Fruit fly (Drosophila melanogaster) whole organism, embryonic: Measurements from ENCODE around the gene Dlic.
A peak's percentile ranks its signal among the peaks of the same experiment; 100 is the strongest.

Experiments used
- Blimp-1 ChIP-seq: fragments of 200-800 bp; sonication (Bioruptor generic); optimal IDR thresholded peaks from 3 replicates; lab custom pipeline; 2018; ENCODE audit warnings: missing biosample characterization, missing genetic modification characterization, mild to moderate bottlenecking, moderate library complexity, missing genetic modification reagents
- CG10543 ChIP-seq: fragments of 200-800 bp; sonication (Bioruptor generic); optimal IDR thresholded peaks from 3 replicates; lab custom pipeline; 2017; ENCODE audit warnings: missing biosample characterization, mild to moderate bottlenecking, missing genetic modification characterization, moderate library complexity
- CG10979 ChIP-seq: fragments of 200-800 bp; sonication (Bioruptor generic); optimal IDR thresholded peaks from 2 replicates; lab custom pipeline; 2018; ENCODE audit warnings: missing biosample characterization, mild to moderate bottlenecking, missing genetic modification characterization, moderate library complexity
- CG12236 ChIP-seq: fragments of 200-800 bp; sonication (Bioruptor generic); optimal IDR thresholded peaks from 2 replicates; lab custom pipeline; 2016; ENCODE audit warnings: missing biosample characterization, missing genetic modification characterization
- CG1233 ChIP-seq: fragments of 200-800 bp; sonication (Bioruptor generic); optimal IDR thresholded peaks from 4 replicates; lab custom pipeline; 2018; ENCODE audit warnings: missing biosample characterization, mild to moderate bottlenecking, missing genetic modification characterization
- CG17802 ChIP-seq: fragments of 200-800 bp; sonication (Bioruptor generic); optimal IDR thresholded peaks from 2 replicates; lab custom pipeline; 2018; ENCODE audit warnings: missing biosample characterization, mild to moderate bottlenecking, missing genetic modification characterization, moderate library complexity
- CG18262 ChIP-seq: fragments of 200-800 bp; optimal IDR thresholded peaks from 3 replicates; lab custom pipeline; 2019; ENCODE audit warnings: missing biosample characterization, mild to moderate bottlenecking, missing genetic modification characterization, moderate library complexity
- CG3163 ChIP-seq: fragments of 200-800 bp; sonication (Bioruptor generic); optimal IDR thresholded peaks from 3 replicates; lab custom pipeline; 2016; ENCODE audit warnings: missing biosample characterization, missing genetic modification characterization
- CG33557 ChIP-seq: fragments of 200-800 bp; sonication (Bioruptor generic); optimal IDR thresholded peaks from 2 replicates; lab custom pipeline; 2019; ENCODE audit warnings: missing biosample characterization, mild to moderate bottlenecking, missing genetic modification characterization, moderate library complexity
- CG4360 ChIP-seq: fragments of 200-800 bp; sonication (Bioruptor generic); IDR thresholded peaks from 2 replicates; pipeline ENCODE4 v1.3.6; 2022; ENCODE audit warnings: missing biosample characterization, missing genetic modification characterization
- CG8478 ChIP-seq: fragments of >200 bp; optimal IDR thresholded peaks from 2 replicates; lab custom pipeline; 2018
- CG9437 ChIP-seq: fragments of 200-800 bp; sonication (Bioruptor generic); optimal IDR thresholded peaks from 2 replicates; lab custom pipeline; 2018; ENCODE audit warnings: missing biosample characterization, mild to moderate bottlenecking, missing genetic modification characterization
- CG9797 ChIP-seq: fragments of 200-800 bp; sonication (Bioruptor generic); optimal IDR thresholded peaks from 3 replicates; lab custom pipeline; 2018; ENCODE audit warnings: missing biosample characterization, mild to moderate bottlenecking, missing genetic modification characterization
- CHES-1-like ChIP-seq: fragments of 200-800 bp; sonication (Bioruptor generic); optimal IDR thresholded peaks from 2 replicates; lab custom pipeline; 2016; ENCODE audit warnings: missing biosample characterization, missing genetic modification characterization
- E2f2 ChIP-seq: fragments of 200-800 bp; sonication (Bioruptor generic); IDR thresholded peaks from 2 replicates; pipeline ENCODE4 v1.3.6; 2022; ENCODE audit warnings: missing biosample characterization, missing genetic modification characterization
- H15 ChIP-seq: fragments of 200-800 bp; sonication (Bioruptor generic); IDR thresholded peaks from 3 replicates; pipeline ENCODE4 v1.3.6; 2022; ENCODE audit warnings: missing biosample characterization, missing genetic modification characterization
- Hmx ChIP-seq: fragments of 200-800 bp; sonication (Bioruptor generic); optimal IDR thresholded peaks from 2 replicates; lab custom pipeline; 2016; ENCODE audit warnings: missing biosample characterization, missing genetic modification characterization
- Hr3 ChIP-seq: fragments of 200-800 bp; sonication (Bioruptor generic); optimal IDR thresholded peaks from 3 replicates; lab custom pipeline; 2016; ENCODE audit warnings: missing biosample characterization, missing genetic modification characterization
- Ptx1 ChIP-seq: fragments of 200-800 bp; sonication (Bioruptor generic); IDR thresholded peaks from 2 replicates; pipeline ENCODE4 v1.3.6; 2022; ENCODE audit warnings: missing biosample characterization, missing genetic modification characterization
- Rfx ChIP-seq: fragments of 200-800 bp; sonication (Bioruptor generic); IDR thresholded peaks from 2 replicates; pipeline ENCODE4 v1.3.6; 2022; ENCODE audit warnings: missing biosample characterization, missing genetic modification characterization
- Ssrp ChIP-seq: fragments of 200-800 bp; sonication (Bioruptor generic); optimal IDR thresholded peaks from 2 replicates; lab custom pipeline; 2018; ENCODE audit warnings: missing biosample characterization, mild to moderate bottlenecking, missing genetic modification characterization, moderate library complexity
- ab ChIP-seq: fragments of 200-800 bp; sonication (Bioruptor generic); optimal IDR thresholded peaks from 2 replicates; lab custom pipeline; 2016; ENCODE audit warnings: missing biosample characterization, missing genetic modification characterization
- ac ChIP-seq: fragments of 200-800 bp; sonication (Bioruptor generic); optimal IDR thresholded peaks from 3 replicates; lab custom pipeline; 2017; ENCODE audit warnings: missing biosample characterization, mild to moderate bottlenecking, missing genetic modification characterization
- danr ChIP-seq: fragments of 200-800 bp; sonication (Bioruptor generic); IDR thresholded peaks from 2 replicates; pipeline ENCODE4 v1.3.6; 2022; ENCODE audit warnings: missing biosample characterization, missing genetic modification characterization
- dimm ChIP-seq: fragments of 200-800 bp; sonication (Bioruptor generic); IDR thresholded peaks from 2 replicates; pipeline ENCODE4 v1.3.6; 2022; ENCODE audit warnings: missing biosample characterization, missing genetic modification characterization
- dm ChIP-seq: fragments of 200-800 bp; sonication (Bioruptor generic); optimal IDR thresholded peaks from 3 replicates; lab custom pipeline; 2016; ENCODE audit warnings: missing biosample characterization, missing genetic modification characterization
- hb ChIP-seq: fragments of 200-800 bp; sonication (Bioruptor generic); IDR thresholded peaks from 3 replicates; pipeline ENCODE4 v1.3.6; 2022; ENCODE audit warnings: missing biosample characterization, missing genetic modification characterization; ENCODE audit not compliant: partially characterized antibody
- jing ChIP-seq: fragments of 200-800 bp; sonication (Bioruptor generic); optimal IDR thresholded peaks from 2 replicates; lab custom pipeline; 2018; ENCODE audit warnings: missing biosample characterization, mild to moderate bottlenecking, missing genetic modification characterization
- ken ChIP-seq: fragments of 200-800 bp; sonication (Bioruptor generic); IDR thresholded peaks from 3 replicates; pipeline ENCODE4 v1.3.6; 2022; ENCODE audit warnings: missing biosample characterization, missing genetic modification characterization
- mld ChIP-seq: fragments of 200-800 bp; sonication (Bioruptor generic); IDR thresholded peaks from 3 replicates; pipeline ENCODE4 v1.3.6; 2022; ENCODE audit warnings: missing biosample characterization, missing genetic modification characterization; ENCODE audit not compliant: partially characterized antibody
- nom ChIP-seq: fragments of 200-800 bp; sonication (Bioruptor generic); optimal IDR thresholded peaks from 2 replicates; lab custom pipeline; 2017; ENCODE audit warnings: missing biosample characterization, missing genetic modification characterization, mild to moderate bottlenecking, moderate library complexity, missing genetic modification reagents
- peb ChIP-seq: fragments of 200-800 bp; sonication (Bioruptor generic); IDR thresholded peaks from 2 replicates; pipeline ENCODE4 v1.3.6; 2022; ENCODE audit warnings: missing biosample characterization, missing genetic modification characterization
- pita ChIP-seq: fragments of 200-800 bp; sonication (Bioruptor generic); optimal IDR thresholded peaks from 2 replicates; lab custom pipeline; 2017; ENCODE audit warnings: missing biosample characterization, mild to moderate bottlenecking, missing genetic modification characterization
- pnt ChIP-seq: fragments of 200-800 bp; sonication (Bioruptor generic); optimal IDR thresholded peaks from 3 replicates; lab custom pipeline; 2016; ENCODE audit warnings: missing biosample characterization, missing genetic modification characterization
- ranshi ChIP-seq: fragments of 200-800 bp; sonication (Bioruptor generic); IDR thresholded peaks from 2 replicates; pipeline ENCODE4 v1.3.6; 2022; ENCODE audit warnings: missing biosample characterization, missing genetic modification characterization
- row ChIP-seq: fragments of 200-800 bp; sonication (Bioruptor generic); IDR thresholded peaks from 3 replicates; pipeline ENCODE4 v1.3.6; 2022; ENCODE audit warnings: missing biosample characterization, missing genetic modification characterization
- sim ChIP-seq: fragments of 200-800 bp; sonication (Bioruptor generic); IDR thresholded peaks from 2 replicates; pipeline ENCODE4 v1.3.6; 2022; ENCODE audit warnings: missing biosample characterization, missing genetic modification characterization
- ttk ChIP-seq: fragments of 200-800 bp; sonication (Bioruptor generic); IDR thresholded peaks from 2 replicates; pipeline ENCODE4 v2.1.2; 2022; ENCODE audit warnings: missing biosample characterization, missing genetic modification characterization
- tup ChIP-seq: fragments of 200-800 bp; sonication (Bioruptor generic); optimal IDR thresholded peaks from 2 replicates; lab custom pipeline; 2016; ENCODE audit warnings: missing biosample characterization, mild to moderate bottlenecking, missing genetic modification characterization, moderate library complexity
- unc-4 ChIP-seq: fragments of 200-800 bp; sonication (Bioruptor generic); IDR thresholded peaks from 2 replicates; pipeline ENCODE4 v1.3.6; 2022; ENCODE audit warnings: missing biosample characterization, missing genetic modification characterization; ENCODE audit not compliant: partially characterized antibody
- unpg ChIP-seq: fragments of 200-800 bp; sonication (Bioruptor generic); optimal IDR thresholded peaks from 3 replicates; lab custom pipeline; 2018; ENCODE audit warnings: missing biosample characterization, mild to moderate bottlenecking, missing genetic modification characterization, moderate library complexity

The Dlic gene

DNA sequence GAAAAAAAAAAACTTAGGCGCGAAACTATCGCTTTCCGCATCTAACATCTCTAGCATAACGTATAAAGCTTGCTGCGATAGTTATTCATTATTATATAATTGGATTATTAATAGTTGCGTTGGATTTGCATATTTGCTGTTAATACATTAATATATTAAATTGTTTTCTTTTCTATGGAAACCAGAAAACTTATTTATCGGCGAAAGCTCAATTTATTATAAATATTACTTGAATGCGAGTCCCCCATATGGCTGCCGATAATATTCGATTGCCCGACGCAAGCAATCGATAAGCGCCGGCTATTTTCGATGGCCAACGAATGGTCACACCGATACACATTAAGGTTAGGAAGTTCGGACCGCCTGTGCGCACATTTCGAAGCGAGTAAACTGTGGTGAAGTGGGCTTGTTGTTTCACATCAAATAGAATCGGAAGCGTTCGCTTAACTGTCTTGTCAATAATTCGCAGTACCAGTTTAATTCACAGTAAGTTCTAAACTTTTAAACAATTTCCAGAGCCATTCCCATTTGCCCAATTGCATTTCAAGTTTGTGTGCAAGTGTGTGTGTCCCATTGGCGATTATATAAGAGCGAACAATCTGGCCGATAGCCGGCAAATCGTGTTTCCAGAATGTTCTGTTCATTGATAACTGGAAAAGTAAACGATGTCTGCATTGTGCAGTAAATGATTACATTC lies 45.9 kb upstream of the Dlic start, which contains the start of gene Hsp60A (continued):
- TF ChIP-seq E2f2 (GFP tag; lab: Robert Waterston, UW) (peak; percentile 92), CG1233 (GFP tag; lab: Kevin White, UChicago) (no peak), tup (GFP tag; lab: Kevin White, UChicago) (peak; percentile 38), sim (GFP tag; lab: Robert Waterston, UW) (no peak), CG18262 (tag; lab: Kevin White, UChicago) (peak; percentile 3), Blimp-1 (peak; percentile 53), Hr3 (peak; percentile 36), dm (no peak), CG9797 (GFP tag; lab: Kevin White, UChicago) (peak; percentile 67), CG3163 (no peak), pnt (GFP tag; lab: Kevin White, UChicago) (no peak), ranshi (no peak; the same call in 1 of the 2 replicates), peb (GFP tag; lab: Robert Waterston, UW) (no peak), ac (GFP tag; lab: Kevin White, UChicago) (no peak), hb (GFP tag; lab: Robert Waterston, UW) (peak; percentile 76; the same call in 2 of the 3 replicates), CG9437 (GFP tag; lab: Kevin White, UChicago) (peak; percentile 98), Rfx (peak; percentile 56), dimm (no peak), unc-4 (GFP tag; lab: Robert Waterston, UW) (peak; percentile 84), danr (no peak), row (peak; percentile 82), CG10543 (GFP tag; lab: Kevin White, UChicago) (no peak), unpg (GFP tag; lab: Kevin White, UChicago) (peak; percentile 60), Ssrp (tag; lab: Kevin White, UChicago) (peak; percentile 48), ttk (GFP tag; lab: Robert Waterston, UW) (no peak), CG17802 (no peak), jing (GFP tag; lab: Kevin White, UChicago) (no peak), mld (GFP tag; lab: Robert Waterston, UW) (0 out of 3 replicates have a peak, but pooled peaks have one; percentile 37), CG4360 (GFP tag; lab: Robert Waterston, UW) (no peak), Ptx1 (peak; percentile 58), Hmx (no peak), CG12236 (GFP tag; lab: Kevin White, UChicago) (no peak), nom (GFP tag; lab: Kevin White, UChicago) (no peak), ab (no peak), CHES-1-like (GFP tag; lab: Kevin White, UChicago) (no peak), CG10979 (tag; lab: Kevin White, UChicago) (peak; percentile 31), CG33557 (GFP tag; lab: Kevin White, UChicago) (peak; percentile 35), ken (GFP tag; lab: Robert Waterston, UW) (0 out of 3 replicates have a peak, but pooled peaks have one; percentile 42), pita (no peak), H15 (no peak), CG8478 (no peak)
